Worm (Caenorhabditis elegans) whole organism, L2 larva: ENCODE measurements around the gene C24A3.2.

ENCODE experiments used
- C34F6.9 ChIP-seq: fragments of 150-350 bp; optimal IDR thresholded peaks from 2 replicates; lab custom pipeline; 2014; ENCODE audit warnings: missing biosample characterization, missing genetic modification characterization
- F13H6.1 ChIP-seq: sonication (generic microtip); optimal IDR thresholded peaks from 2 replicates; lab custom pipeline; 2016; ENCODE audit warnings: missing genetic modification characterization, missing compliant biosample characterization
- R02D3.7 ChIP-seq: fragments of 150-350 bp; optimal IDR thresholded peaks from 2 replicates; lab custom pipeline; 2014; ENCODE audit warnings: missing biosample characterization, missing genetic modification characterization
- Y55F3AM.14 ChIP-seq: fragments of 200-800 bp; sonication (Bioruptor generic); optimal IDR thresholded peaks from 2 replicates; lab custom pipeline; 2018; ENCODE audit warnings: mild to moderate bottlenecking, missing genetic modification characterization, missing compliant biosample characterization
- ZK546.5 ChIP-seq: sonication (generic microtip); optimal IDR thresholded peaks from 2 replicates; lab custom pipeline; 2017; ENCODE audit warnings: missing biosample characterization, missing genetic modification characterization
- alr-1 ChIP-seq: fragments of 150-350 bp; optimal IDR thresholded peaks from 2 replicates; lab custom pipeline; 2014; ENCODE audit warnings: missing biosample characterization, missing genetic modification characterization
- aly-2 ChIP-seq: fragments of 150-350 bp; optimal IDR thresholded peaks from 2 replicates; lab custom pipeline; 2014; ENCODE audit warnings: missing biosample characterization, missing genetic modification characterization
- ama-1 ChIP-seq: fragments of 150-350 bp; optimal IDR thresholded peaks from 2 replicates; lab custom pipeline; 2018; ENCODE audit warnings: inconsistent platforms
- blmp-1 ChIP-seq: sonication (generic microtip); optimal IDR thresholded peaks from 2 replicates; lab custom pipeline; 2017; ENCODE audit warnings: missing genetic modification characterization, mild to moderate bottlenecking, missing compliant biosample characterization, antibody characterized with exemption, moderate library complexity; ENCODE audit not compliant: insufficient read depth
- ceh-16 ChIP-seq: fragments of 150-350 bp; optimal IDR thresholded peaks from 2 replicates; lab custom pipeline; 2014; ENCODE audit warnings: missing biosample characterization, missing genetic modification characterization
- ceh-82 ChIP-seq: fragments of 150-350 bp; optimal IDR thresholded peaks from 2 replicates; lab custom pipeline; 2014; ENCODE audit warnings: missing biosample characterization, missing genetic modification characterization
- crh-2 ChIP-seq: sonication (generic microtip); optimal IDR thresholded peaks from 2 replicates; lab custom pipeline; 2017; ENCODE audit warnings: missing biosample characterization, missing genetic modification characterization
- dmd-4 ChIP-seq: sonication (generic microtip); optimal IDR thresholded peaks from 2 replicates; lab custom pipeline; 2017; ENCODE audit warnings: missing biosample characterization, missing genetic modification characterization
- egl-27 ChIP-seq: sonication (generic microtip); optimal IDR thresholded peaks from 3 replicates; lab custom pipeline; 2017; ENCODE audit warnings: missing biosample characterization, missing genetic modification reagents, missing genetic modification characterization
- elt-1 ChIP-seq: fragments of 150-350 bp; optimal IDR thresholded peaks from 2 replicates; lab custom pipeline; 2014; ENCODE audit warnings: missing biosample characterization, missing genetic modification characterization
- elt-3 ChIP-seq: sonication (generic microtip); optimal IDR thresholded peaks from 2 replicates; lab custom pipeline; 2017; ENCODE audit warnings: missing biosample characterization, missing genetic modification characterization
- fos-1 ChIP-seq: fragments of 150-350 bp; optimal IDR thresholded peaks from 2 replicates; lab custom pipeline; 2014; ENCODE audit warnings: missing biosample characterization, missing genetic modification characterization
- gmeb-1 ChIP-seq: fragments of 150-350 bp; optimal IDR thresholded peaks from 2 replicates; lab custom pipeline; 2014; ENCODE audit warnings: missing biosample characterization, missing genetic modification characterization
- lin-11 ChIP-seq: fragments of 150-350 bp; sonication (generic microtip); optimal IDR thresholded peaks from 2 replicates; lab custom pipeline; 2014; ENCODE audit warnings: missing biosample characterization, missing genetic modification characterization, inconsistent platforms, mixed read lengths
- lin-13 ChIP-seq: fragments of 150-350 bp; optimal IDR thresholded peaks from 2 replicates; lab custom pipeline; 2014; ENCODE audit warnings: missing biosample characterization, missing genetic modification reagents, missing genetic modification characterization
- lin-39 ChIP-seq: fragments of 150-350 bp; optimal IDR thresholded peaks from 2 replicates; lab custom pipeline; 2014; ENCODE audit warnings: missing biosample characterization, missing genetic modification reagents, missing genetic modification characterization
- lsy-2 ChIP-seq, 2 experiments: fragments of 150-350 bp in 1 of 2; sonication (generic microtip) in 1 of 2; optimal IDR thresholded peaks; 2 replicates each; lab custom pipeline; 2014 to 2017; ENCODE audit warnings: missing biosample characterization in 2 of 2, missing genetic modification characterization in 2 of 2
- mab-5 ChIP-seq: fragments of 150-350 bp; optimal IDR thresholded peaks from 2 replicates; lab custom pipeline; 2014; ENCODE audit warnings: missing biosample characterization, missing genetic modification characterization
- mbf-1 ChIP-seq: sonication (generic microtip); optimal IDR thresholded peaks from 2 replicates; lab custom pipeline; 2017; ENCODE audit warnings: missing biosample characterization, missing genetic modification characterization
- mdl-1 ChIP-seq, 2 experiments: fragments of 150-350 bp in 1 of 2; sonication (generic microtip) in 1 of 2; optimal IDR thresholded peaks; 2 replicates each; lab custom pipeline; 2017; ENCODE audit warnings: missing biosample characterization in 2 of 2, missing genetic modification characterization in 2 of 2
- nhr-10 ChIP-seq: sonication (generic microtip); optimal IDR thresholded peaks from 2 replicates; lab custom pipeline; 2017; ENCODE audit warnings: missing biosample characterization, missing genetic modification characterization
- nhr-11 ChIP-seq: fragments of 150-350 bp; optimal IDR thresholded peaks from 2 replicates; lab custom pipeline; 2014; ENCODE audit warnings: missing biosample characterization, missing genetic modification characterization
- nhr-12 ChIP-seq: fragments of 150-350 bp; optimal IDR thresholded peaks from 2 replicates; lab custom pipeline; 2014; ENCODE audit warnings: missing biosample characterization, missing genetic modification characterization
- nhr-129 ChIP-seq: fragments of 150-350 bp; optimal IDR thresholded peaks from 2 replicates; lab custom pipeline; 2014; ENCODE audit warnings: missing biosample characterization, missing genetic modification characterization
- nhr-23 ChIP-seq: fragments of 150-350 bp; optimal IDR thresholded peaks from 2 replicates; lab custom pipeline; 2014; ENCODE audit warnings: missing biosample characterization, missing genetic modification reagents, missing genetic modification characterization
- nhr-237 ChIP-seq: fragments of 150-350 bp; optimal IDR thresholded peaks from 2 replicates; lab custom pipeline; 2014; ENCODE audit warnings: missing biosample characterization, missing genetic modification characterization
- nhr-25 ChIP-seq: fragments of 150-350 bp; sonication (generic microtip); optimal IDR thresholded peaks from 3 replicates; lab custom pipeline; 2014; ENCODE audit warnings: missing biosample characterization, missing genetic modification characterization
- nhr-6 ChIP-seq: fragments of 150-350 bp; optimal IDR thresholded peaks from 2 replicates; lab custom pipeline; 2014; ENCODE audit warnings: missing biosample characterization, missing genetic modification characterization
- nhr-77 ChIP-seq: fragments of 150-350 bp; optimal IDR thresholded peaks from 2 replicates; lab custom pipeline; 2014; ENCODE audit warnings: missing biosample characterization, missing genetic modification characterization
- peb-1 ChIP-seq: fragments of 150-350 bp; optimal IDR thresholded peaks from 2 replicates; lab custom pipeline; 2014; ENCODE audit warnings: missing biosample characterization, missing genetic modification characterization
- sem-4 ChIP-seq: fragments of 150-350 bp; optimal IDR thresholded peaks from 2 replicates; lab custom pipeline; 2014; ENCODE audit warnings: missing biosample characterization, missing genetic modification reagents, missing genetic modification characterization
- skn-1 ChIP-seq: sonication (generic microtip); optimal IDR thresholded peaks from 2 replicates; lab custom pipeline; 2017; ENCODE audit warnings: missing biosample characterization, missing genetic modification characterization
- sma-3 ChIP-seq: sonication (generic microtip); optimal IDR thresholded peaks from 2 replicates; lab custom pipeline; 2016; ENCODE audit warnings: missing genetic modification reagents, missing genetic modification characterization, missing compliant biosample characterization
- sma-9 ChIP-seq, 2 experiments: fragments of 150-350 bp in 1 of 2; sonication (generic microtip) in 1 of 2; optimal IDR thresholded peaks; 2 replicates each; lab custom pipeline; 2014 to 2016; ENCODE audit warnings: missing genetic modification characterization in 2 of 2, mild to moderate bottlenecking in 1 of 2, missing biosample characterization in 1 of 2, missing compliant biosample characterization in 1 of 2, missing genetic modification reagents in 1 of 2, moderate library complexity in 1 of 2
- snpc-4 ChIP-seq: fragments of 150-350 bp; optimal IDR thresholded peaks from 2 replicates; lab custom pipeline; 2014; ENCODE audit warnings: missing biosample characterization, missing genetic modification characterization
- unc-39 ChIP-seq: fragments of 150-350 bp; optimal IDR thresholded peaks from 2 replicates; lab custom pipeline; 2014; ENCODE audit warnings: missing biosample characterization, missing genetic modification characterization
- unc-55 ChIP-seq: fragments of 150-350 bp; sonication (generic microtip); optimal IDR thresholded peaks from 3 replicates; lab custom pipeline; 2014; ENCODE audit warnings: missing biosample characterization, missing genetic modification reagents, missing genetic modification characterization
- unc-62 ChIP-seq: fragments of 150-350 bp; optimal IDR thresholded peaks from 2 replicates; lab custom pipeline; 2014; ENCODE audit warnings: missing biosample characterization, missing genetic modification reagents, missing genetic modification characterization
- zag-1 ChIP-seq: fragments of 150-350 bp; optimal IDR thresholded peaks from 2 replicates; lab custom pipeline; 2014; ENCODE audit warnings: missing biosample characterization, missing genetic modification characterization
- ztf-1 ChIP-seq: fragments of 200-800 bp; sonication (Bioruptor generic); conservative IDR thresholded peaks from 2 replicates; pipeline ENCODE4 v1.3.6; 2022; ENCODE audit warnings: missing genetic modification characterization, missing compliant biosample characterization
- ztf-11 ChIP-seq: sonication (generic microtip); optimal IDR thresholded peaks from 2 replicates; lab custom pipeline; 2017; ENCODE audit warnings: missing biosample characterization, missing genetic modification characterization
- ztf-4 ChIP-seq: fragments of 150-350 bp; optimal IDR thresholded peaks from 2 replicates; lab custom pipeline; 2014; ENCODE audit warnings: missing biosample characterization, missing genetic modification characterization

Gene C24A3.2

DNA sequence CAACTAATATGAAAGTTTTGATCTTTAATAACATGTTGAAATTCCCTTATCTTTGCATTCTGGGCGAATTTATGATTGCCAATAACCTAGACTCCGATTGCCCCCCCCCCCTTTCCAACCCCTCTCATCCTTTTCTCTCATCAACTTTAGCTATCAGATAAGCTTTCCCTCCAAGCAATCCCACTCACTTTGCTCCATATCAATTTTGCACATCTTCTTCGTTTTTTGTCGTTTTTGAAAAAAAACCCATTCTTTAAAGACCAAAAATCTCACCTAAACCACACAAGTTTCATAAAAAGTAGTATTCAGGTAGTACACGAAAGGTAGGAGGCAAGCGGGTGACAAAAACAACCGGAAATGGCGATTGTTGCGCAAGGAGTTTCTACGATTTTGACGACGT is 9.5 kb upstream of the C24A3.2 start, which contains the start of gene twk-18:
Gene twk-18 (plus strand): TSS at position 301 of the 400 bp plus-strand sequence.
- TF ChIP-seq ztf-4 (tag; lab: Kevin White, UChicago) (no peak), C34F6.9 (no peak), ZK546.5 (tag; lab: Kevin White, UChicago) (no peak), crh-2 (no peak), fos-1 (tag; lab: Kevin White, UChicago) (no peak)

- no peak for TF ChIP-seq lsy-2 (tag; optimal IDR thresholded peaks at IDR 0.05; lab: Kevin White, UChicago)
- no peak for TF ChIP-seq ztf-1 (GFP tag; lab: Robert Waterston, UW)
- no peak for TF ChIP-seq nhr-12 (tag; lab: Kevin White, UChicago)
- no peak for TF ChIP-seq alr-1 (tag; lab: Kevin White, UChicago)
- no peak for TF ChIP-seq sma-3 (GFP tag; lab: Kevin White, UChicago)
- TF ChIP-seq R02D3.7 (tag; lab: Kevin White, UChicago): no peak
- no peak for TF ChIP-seq elt-3 (tag; lab: Kevin White, UChicago)
- no peak for TF ChIP-seq ztf-11 (tag; lab: Kevin White, UChicago)
- no peak for TF ChIP-seq mbf-1 (tag; lab: Kevin White, UChicago)
- TF ChIP-seq unc-55 (GFP tag; lab: Kevin White, UChicago): no peak
- TF ChIP-seq lin-39 (tag; lab: Kevin White, UChicago): no peak
- TF ChIP-seq skn-1: no peak
- TF ChIP-seq ZK546.5 (tag; lab: Kevin White, UChicago): no peak
- TF ChIP-seq egl-27 (tag; lab: Kevin White, UChicago): no peak
- no peak for TF ChIP-seq Y55F3AM.14 (GFP tag; lab: Kevin White, UChicago)
- no peak for TF ChIP-seq nhr-25 (tag; lab: Kevin White, UChicago)
- TF ChIP-seq nhr-77 (tag; lab: Kevin White, UChicago): no peak
Observed at ce11 chrX:8991856-8992456, 5.3 kb upstream of the C24A3.2 start, which contains the start of gene C24A3.4. Gene C24A3.4 (plus strand): TSS chrX:8992406.

DNA sequence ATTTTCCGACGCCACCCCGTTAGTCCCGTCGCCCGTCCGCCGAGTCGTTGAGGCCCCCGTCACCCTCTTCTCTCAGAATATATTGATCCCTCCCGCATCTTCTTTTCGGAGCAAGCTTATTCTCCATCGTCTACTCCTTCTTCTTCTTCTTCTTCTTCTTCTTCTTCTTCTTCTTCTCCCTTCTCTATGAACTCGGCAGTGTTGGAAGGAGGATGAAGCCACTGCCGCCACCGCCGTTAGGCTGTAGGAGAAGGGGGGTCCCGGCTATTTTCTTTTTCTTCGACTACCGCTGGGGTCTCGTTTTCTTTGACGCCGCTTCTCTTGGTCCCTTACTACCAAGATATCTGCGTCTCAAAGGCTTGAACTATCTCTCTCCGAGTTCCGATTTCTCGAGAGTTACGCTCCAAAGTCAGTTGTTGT is 1.8 kb upstream of the C24A3.2 start:
- TF ChIP-seq lin-11 (tag; lab: Kevin White, UChicago): no peak
- no peak for TF ChIP-seq nhr-12 (tag; lab: Kevin White, UChicago)
- TF ChIP-seq R02D3.7 (tag; lab: Kevin White, UChicago): no peak
- TF ChIP-seq ZK546.5 (tag; lab: Kevin White, UChicago): no peak
- no peak for TF ChIP-seq aly-2 (tag; lab: Kevin White, UChicago)
- no peak for TF ChIP-seq nhr-77 (tag; lab: Kevin White, UChicago)
- TF ChIP-seq nhr-237 (tag; lab: Kevin White, UChicago): no peak
- no peak for TF ChIP-seq mdl-1 (tag; optimal IDR thresholded peaks at IDR 0.05; lab: Kevin White, UChicago)
- TF ChIP-seq elt-1 (tag; lab: Kevin White, UChicago): no peak
- no peak for TF ChIP-seq dmd-4 (tag; lab: Kevin White, UChicago)
- no peak for TF ChIP-seq ceh-16 (tag; lab: Kevin White, UChicago)
- no peak for TF ChIP-seq nhr-11
- TF ChIP-seq sma-9 (GFP tag; optimal IDR thresholded peaks at IDR 0.05; lab: Kevin White, UChicago): peak; percentile 28
- no peak for TF ChIP-seq sma-9 (tag; optimal IDR thresholded peaks at IDR 0.05; lab: Kevin White, UChicago)
- TF ChIP-seq ztf-4 (tag; lab: Kevin White, UChicago): no peak
- no peak for TF ChIP-seq nhr-25 (tag; lab: Kevin White, UChicago)
- peak; percentile 36 for TF ChIP-seq sem-4 (tag; lab: Kevin White, UChicago)
- peak in 1 of 2 experiments; percentile 41 for TF ChIP-seq lsy-2 (tag; optimal IDR thresholded peaks at IDR 0.05; lab: Kevin White, UChicago)
- no peak for TF ChIP-seq egl-27 (tag; lab: Kevin White, UChicago)
- no peak for TF ChIP-seq elt-3 (tag; lab: Kevin White, UChicago)
- peak; percentile 81 for TF ChIP-seq unc-55 (GFP tag; lab: Kevin White, UChicago)
- TF ChIP-seq sma-3 (GFP tag; lab: Kevin White, UChicago): no peak
- TF ChIP-seq blmp-1: no peak
- peak; percentile 76 for TF ChIP-seq zag-1 (tag; lab: Kevin White, UChicago)
- TF ChIP-seq nhr-6 (tag; lab: Kevin White, UChicago): no peak
- no peak for TF ChIP-seq mab-5
- TF ChIP-seq lin-39 (tag; lab: Kevin White, UChicago): no peak
- no peak for TF ChIP-seq unc-39 (tag; lab: Kevin White, UChicago)
- no peak for TF ChIP-seq peb-1 (tag; lab: Kevin White, UChicago)
- no peak for TF ChIP-seq nhr-10
- TF ChIP-seq gmeb-1 (tag; lab: Kevin White, UChicago): no peak
- TF ChIP-seq ceh-82 (tag; lab: Kevin White, UChicago): no peak
- peak; percentile 58 for TF ChIP-seq C34F6.9
- peak; percentile 42 for TF ChIP-seq nhr-129 (tag; lab: Kevin White, UChicago)
- peak; percentile 19 for TF ChIP-seq snpc-4 (tag; lab: Kevin White, UChicago)
- no peak for TF ChIP-seq ztf-1 (GFP tag; lab: Robert Waterston, UW)
- TF ChIP-seq crh-2: peak; percentile 26
- TF ChIP-seq unc-62 (GFP tag; lab: Kevin White, UChicago): no peak
- peak; percentile 73 for TF ChIP-seq F13H6.1
- no peak for TF ChIP-seq nhr-23 (tag; lab: Kevin White, UChicago)
- TF ChIP-seq skn-1: no peak
- peak; percentile 15 for TF ChIP-seq lin-13 (GFP tag; lab: Kevin White, UChicago)
- TF ChIP-seq ama-1 (lab: Kevin White, UChicago): no peak
